Fruit fly (Drosophila melanogaster) whole organism, embryonic: ENCODE data around the gene GstD4.

Experiments used
- CG14710 ChIP-seq: fragments of 200-800 bp; sonication (Bioruptor generic); optimal IDR thresholded peaks from 3 replicates; lab custom pipeline; 2019; ENCODE audit warnings: missing biosample characterization, mild to moderate bottlenecking, missing genetic modification characterization, moderate library complexity
- CG6791 ChIP-seq: fragments of 200-800 bp; sonication (Bioruptor generic); IDR thresholded peaks from 3 replicates; pipeline ENCODE4 v1.3.6; 2022; ENCODE audit warnings: missing biosample characterization, missing genetic modification characterization; ENCODE audit not compliant: partially characterized antibody
- CG9932 ChIP-seq: fragments of 200-800 bp; sonication (Bioruptor generic); IDR thresholded peaks from 2 replicates; pipeline ENCODE4 v1.3.6; 2022; ENCODE audit warnings: missing biosample characterization, missing genetic modification characterization
- Eip74EF ChIP-seq, 2 experiments: fragments of 200-800 bp in 1 of 2; fragments of >200 bp in 1 of 2; sonication (Bioruptor generic) in 1 of 2; optimal IDR thresholded peaks; 2 replicates each; lab custom pipeline; 2017 to 2019; ENCODE audit warnings: missing biosample characterization in 2 of 2, missing genetic modification characterization in 2 of 2, mild to moderate bottlenecking in 1 of 2, moderate library complexity in 1 of 2
- Ets65A ChIP-seq: fragments of 200-800 bp; sonication (Bioruptor generic); peaks from one replicate; lab custom pipeline; 2016; ENCODE audit warnings: missing biosample characterization, missing genetic modification characterization
- MBD-R2 ChIP-seq: fragments of 200-800 bp; sonication (Bioruptor generic); IDR thresholded peaks from 2 replicates; pipeline ENCODE4 v1.3.6; 2022; ENCODE audit warnings: missing biosample characterization, missing genetic modification characterization
- MESR4 ChIP-seq: fragments of 200-800 bp; sonication (Bioruptor generic); optimal IDR thresholded peaks from 2 replicates; lab custom pipeline; 2018; ENCODE audit warnings: missing biosample characterization, mild to moderate bottlenecking, missing genetic modification characterization, moderate library complexity
- Max ChIP-seq: fragments of 200-800 bp; sonication (Bioruptor generic); optimal IDR thresholded peaks from 2 replicates; lab custom pipeline; 2016; ENCODE audit warnings: missing biosample characterization, mild to moderate bottlenecking, missing genetic modification characterization
- Med ChIP-seq: fragments of 200-800 bp; sonication (Bioruptor generic); peaks from one replicate; lab custom pipeline; 2016; ENCODE audit warnings: missing biosample characterization, missing genetic modification characterization, mild to moderate bottlenecking, inconsistent platforms, moderate library complexity
- ab ChIP-seq: fragments of 200-800 bp; sonication (Bioruptor generic); optimal IDR thresholded peaks from 2 replicates; lab custom pipeline; 2016; ENCODE audit warnings: missing biosample characterization, missing genetic modification characterization
- ac ChIP-seq: fragments of 200-800 bp; sonication (Bioruptor generic); optimal IDR thresholded peaks from 3 replicates; lab custom pipeline; 2017; ENCODE audit warnings: missing biosample characterization, mild to moderate bottlenecking, missing genetic modification characterization
- crp ChIP-seq, 2 experiments: fragments of 200-800 bp; sonication (Bioruptor generic); optimal IDR thresholded peaks; 2 replicates in 1 of 2; 3 replicates in 1 of 2; lab custom pipeline; 2017; ENCODE audit warnings: missing biosample characterization in 2 of 2, missing genetic modification characterization in 2 of 2, mild to moderate bottlenecking in 1 of 2, moderate library complexity in 1 of 2
- ewg ChIP-seq: fragments of 200-800 bp; sonication (Bioruptor generic); optimal IDR thresholded peaks from 3 replicates; lab custom pipeline; 2017; ENCODE audit warnings: mild to moderate bottlenecking, missing biosample characterization, missing genetic modification reagents, missing genetic modification characterization
- fru ChIP-seq: fragments of >200 bp; optimal IDR thresholded peaks from 2 replicates; lab custom pipeline; 2017
- gro ChIP-seq: fragments of 200-800 bp; sonication (Bioruptor generic); optimal IDR thresholded peaks from 2 replicates; lab custom pipeline; 2016; ENCODE audit warnings: missing biosample characterization, missing genetic modification characterization
- pzg ChIP-seq: fragments of 200-800 bp; sonication (Bioruptor generic); optimal IDR thresholded peaks from 3 replicates; lab custom pipeline; 2018; ENCODE audit warnings: missing biosample characterization, mild to moderate bottlenecking, missing genetic modification characterization, moderate library complexity
- salm ChIP-seq: fragments of 200-800 bp; sonication (Bioruptor generic); optimal IDR thresholded peaks from 2 replicates; lab custom pipeline; 2018; ENCODE audit warnings: missing biosample characterization, mild to moderate bottlenecking, missing genetic modification characterization
- sr ChIP-seq: fragments of 200-800 bp; sonication (Bioruptor generic); IDR thresholded peaks from 3 replicates; pipeline ENCODE4 v1.3.6; 2022; ENCODE audit warnings: missing biosample characterization, missing genetic modification characterization
- tup ChIP-seq: fragments of 200-800 bp; sonication (Bioruptor generic); optimal IDR thresholded peaks from 2 replicates; lab custom pipeline; 2016; ENCODE audit warnings: missing biosample characterization, mild to moderate bottlenecking, missing genetic modification characterization, moderate library complexity

The GstD4 gene

DNA sequence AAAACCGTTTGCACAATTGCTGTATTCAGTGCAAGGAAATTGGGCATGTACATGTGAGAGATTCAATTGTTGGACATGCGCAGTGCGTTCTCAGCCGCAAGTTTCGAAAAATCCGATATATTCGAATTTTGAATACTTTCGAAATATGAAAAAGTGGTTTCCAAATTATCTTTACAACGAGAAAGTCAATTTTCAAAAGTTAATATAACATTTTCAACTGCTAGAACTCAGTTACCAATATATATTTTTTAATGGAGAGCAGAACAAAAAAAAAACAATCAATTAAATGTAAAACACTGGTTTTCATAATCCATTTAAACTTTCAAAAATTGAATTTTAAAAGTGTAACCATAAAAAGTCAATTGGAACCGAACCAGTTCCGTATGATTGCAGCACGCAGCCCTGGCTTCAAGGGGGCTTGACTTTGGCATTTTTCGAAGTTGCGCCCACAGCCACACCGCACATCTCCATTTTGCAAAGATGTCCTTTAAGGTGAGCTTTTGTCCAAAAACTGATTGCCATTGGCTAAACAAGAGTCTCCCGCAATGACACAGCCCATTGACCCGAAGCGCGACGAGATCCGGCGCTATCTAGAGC lies 48.6 kb downstream of the GstD4 start, which contains the start of the genes Scgbeta and CG17202 (continued):
- TF ChIP-seq pzg (peak; percentile 78), CG9932 (peak; percentile 56), MESR4 (GFP tag; lab: Kevin White, UChicago) (peak; percentile 75), Max (GFP tag; lab: Kevin White, UChicago) (peak; percentile 23), MBD-R2 (GFP tag; lab: Robert Waterston, UW) (peak; percentile 95), crp (GFP tag; optimal IDR thresholded peaks at IDR 0.05; lab: Kevin White, UChicago) (peak in 1 of 2 experiments; percentile 11), CG14710 (tag; lab: Kevin White, UChicago) (peak; percentile 73), salm (tag; lab: Kevin White, UChicago) (no peak), gro (GFP tag; lab: Kevin White, UChicago) (peak; percentile 42), ewg (GFP tag; lab: Kevin White, UChicago) (peak; percentile 92)
- TF ChIP-seq, all 482 proteins: peak for 79

dm6 chr3R:12423997-12424396 lies 50.1 kb downstream of the GstD4 start:
- TF ChIP-seq Eip74EF (GFP tag; optimal IDR thresholded peaks at IDR 0.05; lab: Kevin White, UChicago): no peak
- TF ChIP-seq fru (lab: Kevin White, UChicago): no peak
- peak; percentile 8; the same call in 1 of the 3 replicates for TF ChIP-seq sr
- peak; percentile 44 for TF ChIP-seq Ets65A (GFP tag; lab: Kevin White, UChicago)
- no peak for TF ChIP-seq ac (GFP tag; lab: Kevin White, UChicago)
- peak; percentile 30 for TF ChIP-seq Med (GFP tag; lab: Kevin White, UChicago)
- no peak for TF ChIP-seq ab (GFP tag; lab: Kevin White, UChicago)
- TF ChIP-seq tup (GFP tag; lab: Kevin White, UChicago): no peak
- TF ChIP-seq CG6791 (GFP tag; lab: Robert Waterston, UW): 0 out of 3 replicates have a peak, but pooled peaks have one; percentile 34
